Worm (Caenorhabditis elegans) whole organism, midembryonic: ENCODE measurements around the gene Y102A11A.9.

ENCODE experiments used
- flt-1 ChIP-seq: fragments of 200-800 bp; sonication (Bioruptor generic); IDR thresholded peaks from 2 replicates; pipeline ENCODE4 v1.3.6; 2022; ENCODE audit warnings: missing genetic modification characterization, missing compliant biosample characterization
- klf-2 ChIP-seq: fragments of 200-800 bp; sonication (Bioruptor generic); conservative IDR thresholded peaks from 2 replicates; pipeline ENCODE4 v1.3.6; 2022; ENCODE audit warnings: missing genetic modification reagents, missing genetic modification characterization, missing compliant biosample characterization
- med-1 ChIP-seq: sonication (generic microtip); optimal IDR thresholded peaks from 2 replicates; lab custom pipeline; 2017; ENCODE audit warnings: missing genetic modification characterization, mild to moderate bottlenecking, missing compliant biosample characterization, antibody characterized with exemption, missing genetic modification reagents; ENCODE audit not compliant: insufficient read depth
- tab-1 ChIP-seq: fragments of 200-800 bp; sonication (Bioruptor generic); IDR thresholded peaks from 2 replicates; pipeline ENCODE4 v1.3.6; 2022; ENCODE audit warnings: missing genetic modification characterization, missing compliant biosample characterization
- ztf-23 ChIP-seq: fragments of 200-800 bp; sonication (Bioruptor generic); IDR thresholded peaks from 2 replicates; pipeline ENCODE4 v1.3.6; 2022; ENCODE audit warnings: missing genetic modification reagents, missing genetic modification characterization, missing compliant biosample characterization

ce11 chrX:2051602-2052001 is 38.7 kb downstream of the Y102A11A.9 start, which contains the start of gene Y102A11A.1:
- TF ChIP-seq med-1 (GFP tag; lab: Kevin White, UChicago) (no peak), flt-1 (no peak), ztf-23 (no peak), klf-2 (no peak), tab-1 (GFP tag; lab: Robert Waterston, UW) (no peak)
